Worm (Caenorhabditis elegans) whole organism, L2 larva: ENCODE results near the gene B0495.5.

Experiments
- Y55F3AM.14 ChIP-seq: fragments of 200-800 bp; sonication (Bioruptor generic); optimal IDR thresholded peaks from 2 replicates; lab custom pipeline; 2018; ENCODE audit warnings: mild to moderate bottlenecking, missing genetic modification characterization, missing compliant biosample characterization
- ZK546.5 ChIP-seq: sonication (generic microtip); optimal IDR thresholded peaks from 2 replicates; lab custom pipeline; 2017; ENCODE audit warnings: missing biosample characterization, missing genetic modification characterization
- alr-1 ChIP-seq: fragments of 150-350 bp; optimal IDR thresholded peaks from 2 replicates; lab custom pipeline; 2014; ENCODE audit warnings: missing biosample characterization, missing genetic modification characterization
- aly-2 ChIP-seq: fragments of 150-350 bp; optimal IDR thresholded peaks from 2 replicates; lab custom pipeline; 2014; ENCODE audit warnings: missing biosample characterization, missing genetic modification characterization
- ceh-82 ChIP-seq: fragments of 150-350 bp; optimal IDR thresholded peaks from 2 replicates; lab custom pipeline; 2014; ENCODE audit warnings: missing biosample characterization, missing genetic modification characterization
- dmd-4 ChIP-seq: sonication (generic microtip); optimal IDR thresholded peaks from 2 replicates; lab custom pipeline; 2017; ENCODE audit warnings: missing biosample characterization, missing genetic modification characterization
- elt-3 ChIP-seq: sonication (generic microtip); optimal IDR thresholded peaks from 2 replicates; lab custom pipeline; 2017; ENCODE audit warnings: missing biosample characterization, missing genetic modification characterization
- lin-39 ChIP-seq: fragments of 150-350 bp; optimal IDR thresholded peaks from 2 replicates; lab custom pipeline; 2014; ENCODE audit warnings: missing biosample characterization, missing genetic modification reagents, missing genetic modification characterization
- unc-55 ChIP-seq: fragments of 150-350 bp; sonication (generic microtip); optimal IDR thresholded peaks from 3 replicates; lab custom pipeline; 2014; ENCODE audit warnings: missing biosample characterization, missing genetic modification reagents, missing genetic modification characterization
- unc-62 ChIP-seq: fragments of 150-350 bp; optimal IDR thresholded peaks from 2 replicates; lab custom pipeline; 2014; ENCODE audit warnings: missing biosample characterization, missing genetic modification reagents, missing genetic modification characterization
- ztf-11 ChIP-seq: sonication (generic microtip); optimal IDR thresholded peaks from 2 replicates; lab custom pipeline; 2017; ENCODE audit warnings: missing biosample characterization, missing genetic modification characterization
- ztf-4 ChIP-seq: fragments of 150-350 bp; optimal IDR thresholded peaks from 2 replicates; lab custom pipeline; 2014; ENCODE audit warnings: missing biosample characterization, missing genetic modification characterization

ce11 chrII:7678512-7678911 is 19.8 kb downstream of the B0495.5 start:
- TF ChIP-seq aly-2 (tag; lab: Kevin White, UChicago) (no peak), ceh-82 (tag; lab: Kevin White, UChicago) (no peak), unc-55 (GFP tag; lab: Kevin White, UChicago) (no peak), ztf-11 (tag; lab: Kevin White, UChicago) (no peak), dmd-4 (tag; lab: Kevin White, UChicago) (no peak), ztf-4 (no peak), lin-39 (tag; lab: Kevin White, UChicago) (no peak), ZK546.5 (tag; lab: Kevin White, UChicago) (no peak), unc-62 (GFP tag; lab: Kevin White, UChicago) (no peak), Y55F3AM.14 (GFP tag; lab: Kevin White, UChicago) (no peak), alr-1 (no peak), elt-3 (tag; lab: Kevin White, UChicago) (no peak)
